Worm (Caenorhabditis elegans) whole organism, L2 larva: ENCODE results near the gene F55G11.8.

Source experiments
- C34F6.9 ChIP-seq: fragments of 150-350 bp; optimal IDR thresholded peaks from 2 replicates; lab custom pipeline; 2014; ENCODE audit warnings: missing biosample characterization, missing genetic modification characterization
- ZK546.5 ChIP-seq: sonication (generic microtip); optimal IDR thresholded peaks from 2 replicates; lab custom pipeline; 2017; ENCODE audit warnings: missing biosample characterization, missing genetic modification characterization
- aly-2 ChIP-seq: fragments of 150-350 bp; optimal IDR thresholded peaks from 2 replicates; lab custom pipeline; 2014; ENCODE audit warnings: missing biosample characterization, missing genetic modification characterization
- ama-1 ChIP-seq: fragments of 150-350 bp; optimal IDR thresholded peaks from 2 replicates; lab custom pipeline; 2018; ENCODE audit warnings: inconsistent platforms
- blmp-1 ChIP-seq: sonication (generic microtip); optimal IDR thresholded peaks from 2 replicates; lab custom pipeline; 2017; ENCODE audit warnings: missing genetic modification characterization, mild to moderate bottlenecking, missing compliant biosample characterization, antibody characterized with exemption, moderate library complexity; ENCODE audit not compliant: insufficient read depth
- ceh-16 ChIP-seq: fragments of 150-350 bp; optimal IDR thresholded peaks from 2 replicates; lab custom pipeline; 2014; ENCODE audit warnings: missing biosample characterization, missing genetic modification characterization
- ceh-82 ChIP-seq: fragments of 150-350 bp; optimal IDR thresholded peaks from 2 replicates; lab custom pipeline; 2014; ENCODE audit warnings: missing biosample characterization, missing genetic modification characterization
- crh-2 ChIP-seq: sonication (generic microtip); optimal IDR thresholded peaks from 2 replicates; lab custom pipeline; 2017; ENCODE audit warnings: missing biosample characterization, missing genetic modification characterization
- dmd-4 ChIP-seq: sonication (generic microtip); optimal IDR thresholded peaks from 2 replicates; lab custom pipeline; 2017; ENCODE audit warnings: missing biosample characterization, missing genetic modification characterization
- elt-1 ChIP-seq: fragments of 150-350 bp; optimal IDR thresholded peaks from 2 replicates; lab custom pipeline; 2014; ENCODE audit warnings: missing biosample characterization, missing genetic modification characterization
- fos-1 ChIP-seq: fragments of 150-350 bp; optimal IDR thresholded peaks from 2 replicates; lab custom pipeline; 2014; ENCODE audit warnings: missing biosample characterization, missing genetic modification characterization
- gmeb-1 ChIP-seq: fragments of 150-350 bp; optimal IDR thresholded peaks from 2 replicates; lab custom pipeline; 2014; ENCODE audit warnings: missing biosample characterization, missing genetic modification characterization
- lin-13 ChIP-seq: fragments of 150-350 bp; optimal IDR thresholded peaks from 2 replicates; lab custom pipeline; 2014; ENCODE audit warnings: missing biosample characterization, missing genetic modification reagents, missing genetic modification characterization
- lin-39 ChIP-seq: fragments of 150-350 bp; optimal IDR thresholded peaks from 2 replicates; lab custom pipeline; 2014; ENCODE audit warnings: missing biosample characterization, missing genetic modification reagents, missing genetic modification characterization
- lsy-2 ChIP-seq, 2 experiments: fragments of 150-350 bp in 1 of 2; sonication (generic microtip) in 1 of 2; optimal IDR thresholded peaks; 2 replicates each; lab custom pipeline; 2014 to 2017; ENCODE audit warnings: missing biosample characterization in 2 of 2, missing genetic modification characterization in 2 of 2
- nhr-10 ChIP-seq: sonication (generic microtip); optimal IDR thresholded peaks from 2 replicates; lab custom pipeline; 2017; ENCODE audit warnings: missing biosample characterization, missing genetic modification characterization
- nhr-11 ChIP-seq: fragments of 150-350 bp; optimal IDR thresholded peaks from 2 replicates; lab custom pipeline; 2014; ENCODE audit warnings: missing biosample characterization, missing genetic modification characterization
- nhr-12 ChIP-seq: fragments of 150-350 bp; optimal IDR thresholded peaks from 2 replicates; lab custom pipeline; 2014; ENCODE audit warnings: missing biosample characterization, missing genetic modification characterization
- nhr-129 ChIP-seq: fragments of 150-350 bp; optimal IDR thresholded peaks from 2 replicates; lab custom pipeline; 2014; ENCODE audit warnings: missing biosample characterization, missing genetic modification characterization
- nhr-21 ChIP-seq: fragments of 150-350 bp; optimal IDR thresholded peaks from 2 replicates; lab custom pipeline; 2014; ENCODE audit warnings: missing biosample characterization, missing genetic modification characterization
- nhr-237 ChIP-seq: fragments of 150-350 bp; optimal IDR thresholded peaks from 2 replicates; lab custom pipeline; 2014; ENCODE audit warnings: missing biosample characterization, missing genetic modification characterization
- nhr-25 ChIP-seq: fragments of 150-350 bp; sonication (generic microtip); optimal IDR thresholded peaks from 3 replicates; lab custom pipeline; 2014; ENCODE audit warnings: missing biosample characterization, missing genetic modification characterization
- nhr-77 ChIP-seq: fragments of 150-350 bp; optimal IDR thresholded peaks from 2 replicates; lab custom pipeline; 2014; ENCODE audit warnings: missing biosample characterization, missing genetic modification characterization
- sem-4 ChIP-seq: fragments of 150-350 bp; optimal IDR thresholded peaks from 2 replicates; lab custom pipeline; 2014; ENCODE audit warnings: missing biosample characterization, missing genetic modification reagents, missing genetic modification characterization
- skn-1 ChIP-seq: sonication (generic microtip); optimal IDR thresholded peaks from 2 replicates; lab custom pipeline; 2017; ENCODE audit warnings: missing biosample characterization, missing genetic modification characterization
- sma-3 ChIP-seq: sonication (generic microtip); optimal IDR thresholded peaks from 2 replicates; lab custom pipeline; 2016; ENCODE audit warnings: missing genetic modification reagents, missing genetic modification characterization, missing compliant biosample characterization
- sma-9 ChIP-seq, 2 experiments: fragments of 150-350 bp in 1 of 2; sonication (generic microtip) in 1 of 2; optimal IDR thresholded peaks; 2 replicates each; lab custom pipeline; 2014 to 2016; ENCODE audit warnings: missing genetic modification characterization in 2 of 2, mild to moderate bottlenecking in 1 of 2, missing biosample characterization in 1 of 2, missing compliant biosample characterization in 1 of 2, missing genetic modification reagents in 1 of 2, moderate library complexity in 1 of 2
- snpc-4 ChIP-seq: fragments of 150-350 bp; optimal IDR thresholded peaks from 2 replicates; lab custom pipeline; 2014; ENCODE audit warnings: missing biosample characterization, missing genetic modification characterization
- unc-39 ChIP-seq: fragments of 150-350 bp; optimal IDR thresholded peaks from 2 replicates; lab custom pipeline; 2014; ENCODE audit warnings: missing biosample characterization, missing genetic modification characterization
- unc-55 ChIP-seq: fragments of 150-350 bp; sonication (generic microtip); optimal IDR thresholded peaks from 3 replicates; lab custom pipeline; 2014; ENCODE audit warnings: missing biosample characterization, missing genetic modification reagents, missing genetic modification characterization
- zag-1 ChIP-seq: fragments of 150-350 bp; optimal IDR thresholded peaks from 2 replicates; lab custom pipeline; 2014; ENCODE audit warnings: missing biosample characterization, missing genetic modification characterization
- ztf-4 ChIP-seq: fragments of 150-350 bp; optimal IDR thresholded peaks from 2 replicates; lab custom pipeline; 2014; ENCODE audit warnings: missing biosample characterization, missing genetic modification characterization

Gene F55G11.8

ce11 chrIV:13013231-13013630 lies 50.6 kb downstream of the F55G11.8 start:
- TF ChIP-seq C34F6.9: no peak
- TF ChIP-seq ceh-16 (tag; lab: Kevin White, UChicago): peak; percentile 74
- TF ChIP-seq nhr-25: peak; percentile 67
- TF ChIP-seq blmp-1: peak; percentile 95
- no peak for TF ChIP-seq aly-2
- TF ChIP-seq nhr-77 (tag; lab: Kevin White, UChicago): no peak
- TF ChIP-seq sem-4 (tag; lab: Kevin White, UChicago): peak; percentile 74
- peak; percentile 76 for TF ChIP-seq nhr-129 (tag; lab: Kevin White, UChicago)
- no peak for TF ChIP-seq unc-55 (GFP tag; lab: Kevin White, UChicago)
- TF ChIP-seq skn-1 (tag; lab: Kevin White, UChicago): no peak
- TF ChIP-seq nhr-21 (tag; lab: Kevin White, UChicago): no peak
- TF ChIP-seq zag-1 (tag; lab: Kevin White, UChicago): no peak
- no peak for TF ChIP-seq unc-39 (tag; lab: Kevin White, UChicago)
- no peak for TF ChIP-seq nhr-10 (tag; lab: Kevin White, UChicago)
- peak; percentile 12 for TF ChIP-seq crh-2 (tag; lab: Kevin White, UChicago)
- peak; percentile 42 for TF ChIP-seq sma-9 (GFP tag; optimal IDR thresholded peaks at IDR 0.05; lab: Kevin White, UChicago)
- TF ChIP-seq sma-9 (tag; optimal IDR thresholded peaks at IDR 0.05; lab: Kevin White, UChicago): no peak
- TF ChIP-seq ZK546.5: no peak
- TF ChIP-seq fos-1 (tag; lab: Kevin White, UChicago): peak; percentile 0
- TF ChIP-seq snpc-4 (tag; lab: Kevin White, UChicago): no peak
- no peak for TF ChIP-seq ztf-4 (tag; lab: Kevin White, UChicago)
- TF ChIP-seq gmeb-1: no peak
- TF ChIP-seq nhr-12 (tag; lab: Kevin White, UChicago): no peak
- TF ChIP-seq nhr-11 (tag; lab: Kevin White, UChicago): no peak
- TF ChIP-seq, all 48 proteins: peak for 8

ce11 chrIV:13013711-13014341 lies 51.2 kb downstream of the F55G11.8 start:
- TF ChIP-seq blmp-1 (no peak), nhr-12 (tag; lab: Kevin White, UChicago) (no peak), lsy-2 (tag; optimal IDR thresholded peaks at IDR 0.05; lab: Kevin White, UChicago) (no peak), sma-3 (GFP tag; lab: Kevin White, UChicago) (no peak), nhr-237 (no peak), unc-39 (tag; lab: Kevin White, UChicago) (no peak), skn-1 (tag; lab: Kevin White, UChicago) (no peak), nhr-25 (no peak), lin-13 (GFP tag; lab: Kevin White, UChicago) (no peak), ama-1 (lab: Kevin White, UChicago) (no peak), lin-39 (no peak), dmd-4 (no peak), ztf-4 (tag; lab: Kevin White, UChicago) (no peak), nhr-129 (tag; lab: Kevin White, UChicago) (no peak), crh-2 (tag; lab: Kevin White, UChicago) (no peak), ceh-16 (tag; lab: Kevin White, UChicago) (peak; percentile 14), ceh-82 (tag; lab: Kevin White, UChicago) (no peak), elt-1 (peak; percentile 63)
